Worm (Caenorhabditis elegans): ENCODE data around the gene C34E10.10.

- TF ChIP-seq snpc-4 (tag; optimal IDR thresholded peaks at IDR 0.05) (no peak), ztf-11 (tag; optimal IDR thresholded peaks at IDR 0.05) (no peak), F49E8.2 (tag; optimal IDR thresholded peaks at IDR 0.05; ENCODE audit: borderline replicate concordance) (peak; percentile 50), nhr-11 (tag; optimal IDR thresholded peaks at IDR 0.05) (no peak), aly-2 (tag; optimal IDR thresholded peaks at IDR 0.05) (no peak), nhr-76 (tag; optimal IDR thresholded peaks at IDR 0.05) (no peak), dmd-9 (GFP tag; IDR thresholded peaks at IDR 0.05) (no peak)
Observed at ce11 chrIII:5230415-5230814, 2.7 kb upstream of the C34E10.10 start, which contains the start of gene prmt-5.

All from whole organism, L4 larva.